Worm (Caenorhabditis elegans): Measurements from ENCODE around the gene Y66D12A.16.

DNA sequence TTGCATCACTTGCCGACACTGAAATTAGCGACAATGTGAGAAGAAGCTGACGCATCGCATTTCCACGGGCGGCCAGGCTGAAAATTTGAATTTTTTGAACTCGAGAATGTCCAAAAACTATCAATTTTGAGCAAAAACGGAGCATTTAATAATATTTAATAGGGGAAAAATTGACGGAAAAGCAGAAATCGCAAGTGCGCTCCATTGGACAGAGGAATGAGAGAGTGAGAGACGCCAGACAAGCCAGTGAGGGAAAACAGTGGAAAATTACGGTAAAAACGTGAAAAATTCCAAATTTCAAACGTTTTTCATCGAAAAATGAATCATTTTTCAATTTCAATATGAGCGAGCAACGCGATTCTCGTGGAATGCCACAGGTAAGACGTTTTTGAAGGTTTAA, 18.1 kb upstream of the Y66D12A.16 start, which contains the start of the genes Y66D12A.21 and spe-6:
- TF ChIP-seq F37B4.10 (GFP tag; IDR thresholded peaks at IDR 0.05) = no peak
- no peak for TF ChIP-seq ceh-91 (GFP tag; IDR thresholded peaks at IDR 0.05)
- no peak for TF ChIP-seq tbx-9 (tag; optimal IDR thresholded peaks at IDR 0.05; ENCODE audit: borderline replicate concordance)
